Worm (Caenorhabditis elegans) whole organism, mixed stage, embryonic: ENCODE results near the gene wrm-1.

Experiments used
- blmp-1 ChIP-seq: fragments of 150-350 bp; optimal IDR thresholded peaks from 2 replicates; lab custom pipeline; 2014; ENCODE audit warnings: missing biosample characterization, missing genetic modification characterization
- ces-1 ChIP-seq: fragments of 150-350 bp; optimal IDR thresholded peaks from 2 replicates; lab custom pipeline; 2014; ENCODE audit warnings: missing biosample characterization, missing genetic modification reagents, missing genetic modification characterization
- ham-2 ChIP-seq: fragments of 200-800 bp; sonication (Bioruptor generic); optimal IDR thresholded peaks from 2 replicates; lab custom pipeline; 2018; ENCODE audit warnings: mild to moderate bottlenecking, missing genetic modification characterization, missing compliant biosample characterization
- lin-13 ChIP-seq: fragments of 150-350 bp; optimal IDR thresholded peaks from 2 replicates; lab custom pipeline; 2014; ENCODE audit warnings: missing biosample characterization, missing genetic modification characterization
- nhr-76 ChIP-seq: sonication (generic microtip); optimal IDR thresholded peaks from 2 replicates; lab custom pipeline; 2017; ENCODE audit warnings: missing biosample characterization, missing genetic modification characterization
- pha-4 ChIP-seq: fragments of 150-350 bp; optimal IDR thresholded peaks from 2 replicates; lab custom pipeline; 2018; ENCODE audit warnings: missing biosample characterization, missing genetic modification reagents, missing genetic modification characterization
- sem-2 ChIP-seq: fragments of 200-800 bp; sonication (Bioruptor generic); optimal IDR thresholded peaks from 2 replicates; lab custom pipeline; 2018; ENCODE audit warnings: mild to moderate bottlenecking, missing genetic modification characterization, missing compliant biosample characterization
- snpc-4 ChIP-seq: fragments of 150-350 bp; optimal IDR thresholded peaks from 2 replicates; lab custom pipeline; 2014; ENCODE audit warnings: missing biosample characterization, missing genetic modification characterization
- sptf-1 ChIP-seq: sonication (generic microtip); optimal IDR thresholded peaks from 2 replicates; lab custom pipeline; 2017; ENCODE audit warnings: mild to moderate bottlenecking, missing genetic modification characterization, moderate library complexity, missing compliant biosample characterization
- unc-62 ChIP-seq: fragments of 150-350 bp; optimal IDR thresholded peaks from 2 replicates; lab custom pipeline; 2014; ENCODE audit warnings: missing biosample characterization, missing genetic modification reagents, missing genetic modification characterization

- TF ChIP-seq sptf-1, result no peak
- no peak for TF ChIP-seq sem-2
- TF ChIP-seq blmp-1 (tag; lab: Kevin White, UChicago), result no peak
- TF ChIP-seq nhr-76 (tag; lab: Kevin White, UChicago), result no peak
- no peak for TF ChIP-seq unc-62 (GFP tag; lab: Kevin White, UChicago)
- no peak for TF ChIP-seq ham-2
- no peak for TF ChIP-seq pha-4 (tag; lab: Kevin White, UChicago)
- no peak for TF ChIP-seq lin-13 (tag; lab: Kevin White, UChicago)
- TF ChIP-seq snpc-4 (tag; lab: Kevin White, UChicago), result no peak
- no peak for TF ChIP-seq ces-1 (GFP tag; lab: Kevin White, UChicago)
Observed at ce11 chrIII:5707546-5707945, 15.1 kb upstream of the wrm-1 start.
